Fruit fly (Drosophila melanogaster) whole organism, embryonic: ENCODE measurements around the gene aru.

ENCODE experiments used
- Antp ChIP-seq: fragments of 200-800 bp; sonication (Bioruptor generic); optimal IDR thresholded peaks from 3 replicates; lab custom pipeline; 2016; ENCODE audit warnings: missing biosample characterization, missing genetic modification characterization
- Bgb ChIP-seq: fragments of 200-800 bp; sonication (Bioruptor generic); IDR thresholded peaks from 2 replicates; pipeline ENCODE4 v1.3.6; 2022; ENCODE audit warnings: missing biosample characterization, missing genetic modification characterization; ENCODE audit not compliant: partially characterized antibody
- Blimp-1 ChIP-seq: fragments of 200-800 bp; sonication (Bioruptor generic); optimal IDR thresholded peaks from 3 replicates; lab custom pipeline; 2018; ENCODE audit warnings: missing biosample characterization, missing genetic modification characterization, mild to moderate bottlenecking, moderate library complexity, missing genetic modification reagents
- CG12104 ChIP-seq: fragments of 200-800 bp; sonication (Bioruptor generic); optimal IDR thresholded peaks from 3 replicates; lab custom pipeline; 2016; ENCODE audit warnings: missing biosample characterization, missing genetic modification characterization
- CG13123 ChIP-seq: fragments of 200-800 bp; sonication (Bioruptor generic); optimal IDR thresholded peaks from 2 replicates; lab custom pipeline; 2016; ENCODE audit warnings: missing biosample characterization, missing genetic modification characterization
- CG13287 ChIP-seq: fragments of 200-800 bp; sonication (Bioruptor generic); IDR thresholded peaks from 2 replicates; pipeline ENCODE4 v1.3.6; 2022; ENCODE audit warnings: missing biosample characterization, missing genetic modification characterization; ENCODE audit not compliant: partially characterized antibody
- CG13894 ChIP-seq: fragments of 200-800 bp; sonication (Bioruptor generic); optimal IDR thresholded peaks from 3 replicates; lab custom pipeline; 2018; ENCODE audit warnings: missing biosample characterization, mild to moderate bottlenecking, missing genetic modification characterization, moderate library complexity
- CG15073 ChIP-seq: fragments of 200-800 bp; sonication (Bioruptor generic); optimal IDR thresholded peaks from 2 replicates; lab custom pipeline; 2016; ENCODE audit warnings: missing biosample characterization, missing genetic modification characterization
- CG15269 ChIP-seq: fragments of 200-800 bp; sonication (Bioruptor generic); optimal IDR thresholded peaks from 2 replicates; lab custom pipeline; 2018; ENCODE audit warnings: missing biosample characterization, mild to moderate bottlenecking, missing genetic modification characterization, moderate library complexity
- CG1603 ChIP-seq: fragments of 200-800 bp; sonication (Bioruptor generic); optimal IDR thresholded peaks from 2 replicates; lab custom pipeline; 2019; ENCODE audit warnings: missing biosample characterization, mild to moderate bottlenecking, missing genetic modification characterization, moderate library complexity
- CG16813 ChIP-seq: fragments of 200-800 bp; sonication (Bioruptor generic); IDR thresholded peaks from 3 replicates; pipeline ENCODE4 v1.3.6; 2022; ENCODE audit warnings: missing biosample characterization, missing genetic modification characterization; ENCODE audit not compliant: partially characterized antibody
- CG17361 ChIP-seq: fragments of 200-800 bp; sonication (Bioruptor generic); IDR thresholded peaks from 3 replicates; pipeline ENCODE4 v1.3.6; 2022; ENCODE audit warnings: missing biosample characterization, missing genetic modification characterization
- CG2678 ChIP-seq: fragments of 200-800 bp; sonication (Bioruptor generic); optimal IDR thresholded peaks from 3 replicates; lab custom pipeline; 2019; ENCODE audit warnings: missing biosample characterization, mild to moderate bottlenecking, missing genetic modification characterization, moderate library complexity
- CG31441 ChIP-seq: fragments of 200-800 bp; sonication (Bioruptor generic); IDR thresholded peaks from 2 replicates; pipeline ENCODE4 v1.3.6; 2022; ENCODE audit warnings: missing biosample characterization, missing genetic modification characterization
- CG34422 ChIP-seq: fragments of 200-800 bp; sonication (Bioruptor generic); IDR thresholded peaks from 3 replicates; pipeline ENCODE4 v1.3.6; 2022; ENCODE audit warnings: missing biosample characterization, missing genetic modification characterization
- CG3726 ChIP-seq: fragments of 200-800 bp; sonication (Bioruptor generic); IDR thresholded peaks from 3 replicates; pipeline ENCODE4, ENCODE4 v1.3.6; 2022; ENCODE audit warnings: missing biosample characterization, missing genetic modification characterization
- CG8290 ChIP-seq, 3 experiments: fragments of 200-800 bp; sonication (Bioruptor generic); optimal IDR thresholded peaks; 2 replicates each; lab custom pipeline; 2016 to 2019; ENCODE audit warnings: missing biosample characterization in 3 of 3, missing genetic modification characterization in 3 of 3, mild to moderate bottlenecking in 2 of 3, moderate library complexity in 1 of 3
- CG9817 ChIP-seq: fragments of 200-800 bp; sonication (Bioruptor generic); optimal IDR thresholded peaks from 2 replicates; lab custom pipeline; 2018; ENCODE audit warnings: missing biosample characterization, mild to moderate bottlenecking, missing genetic modification characterization, moderate library complexity
- Camta ChIP-seq: fragments of 200-800 bp; sonication (Bioruptor generic); optimal IDR thresholded peaks from 2 replicates; lab custom pipeline; 2016; ENCODE audit warnings: missing biosample characterization, missing genetic modification characterization
- CoRest ChIP-seq: fragments of 200-800 bp; sonication (Bioruptor generic); optimal IDR thresholded peaks from 3 replicates; lab custom pipeline; 2018; ENCODE audit warnings: missing biosample characterization, mild to moderate bottlenecking, missing genetic modification characterization, moderate library complexity
- D19B ChIP-seq: fragments of 200-800 bp; sonication (Bioruptor generic); optimal IDR thresholded peaks from 2 replicates; lab custom pipeline; 2017; ENCODE audit warnings: missing biosample characterization, mild to moderate bottlenecking, missing genetic modification characterization
- Ets65A ChIP-seq: fragments of 200-800 bp; sonication (Bioruptor generic); peaks from one replicate; lab custom pipeline; 2016; ENCODE audit warnings: missing biosample characterization, missing genetic modification characterization
- Hand ChIP-seq: fragments of 200-800 bp; sonication (Bioruptor generic); optimal IDR thresholded peaks from 2 replicates; lab custom pipeline; 2017; ENCODE audit warnings: mild to moderate bottlenecking, missing biosample characterization, missing genetic modification reagents, missing genetic modification characterization
- Med ChIP-seq: fragments of 200-800 bp; sonication (Bioruptor generic); peaks from one replicate; lab custom pipeline; 2016; ENCODE audit warnings: missing biosample characterization, missing genetic modification characterization, mild to moderate bottlenecking, inconsistent platforms, moderate library complexity
- PHDP ChIP-seq: fragments of 200-800 bp; sonication (Bioruptor generic); optimal IDR thresholded peaks from 3 replicates; lab custom pipeline; 2018; ENCODE audit warnings: missing biosample characterization, mild to moderate bottlenecking, missing genetic modification characterization, moderate library complexity
- Ptx1 ChIP-seq: fragments of 200-800 bp; sonication (Bioruptor generic); IDR thresholded peaks from 2 replicates; pipeline ENCODE4 v1.3.6; 2022; ENCODE audit warnings: missing biosample characterization, missing genetic modification characterization
- Usf ChIP-seq: fragments of 200-800 bp; sonication (Bioruptor generic); optimal IDR thresholded peaks from 2 replicates; lab custom pipeline; 2017; ENCODE audit warnings: missing genotype, missing biosample characterization, missing genetic modification characterization
- ara ChIP-seq: fragments of 200-800 bp; sonication (Bioruptor generic); IDR thresholded peaks from 2 replicates; pipeline ENCODE4 v1.3.6; 2022; ENCODE audit warnings: missing biosample characterization, missing genetic modification characterization
- chif ChIP-seq, 2 experiments: fragments of 200-800 bp; sonication (Bioruptor generic); optimal IDR thresholded peaks; 3 replicates each; lab custom pipeline; 2016; ENCODE audit warnings: missing biosample characterization in 2 of 2, missing genetic modification characterization in 2 of 2
- cwo ChIP-seq: fragments of 200-800 bp; sonication (Bioruptor generic); optimal IDR thresholded peaks from 3 replicates; lab custom pipeline; 2017; ENCODE audit warnings: missing biosample characterization, missing genetic modification characterization, mild to moderate bottlenecking, moderate library complexity, missing genetic modification reagents
- dpn ChIP-seq, 2 experiments: fragments of 200-800 bp; sonication (Bioruptor generic); optimal IDR thresholded peaks; 3 replicates each; lab custom pipeline; 2016; ENCODE audit warnings: missing biosample characterization in 2 of 2, missing genetic modification characterization in 2 of 2
- ewg ChIP-seq: fragments of 200-800 bp; sonication (Bioruptor generic); optimal IDR thresholded peaks from 3 replicates; lab custom pipeline; 2017; ENCODE audit warnings: mild to moderate bottlenecking, missing biosample characterization, missing genetic modification reagents, missing genetic modification characterization
- ind ChIP-seq: fragments of 200-800 bp; sonication (Bioruptor generic); optimal IDR thresholded peaks from 3 replicates; lab custom pipeline; 2016; ENCODE audit warnings: missing biosample characterization, missing genetic modification characterization
- mam ChIP-seq: fragments of 200-800 bp; sonication (Bioruptor generic); optimal IDR thresholded peaks from 3 replicates; lab custom pipeline; 2016; ENCODE audit warnings: missing biosample characterization, missing genetic modification characterization
- onecut ChIP-seq: fragments of 200-800 bp; sonication (Bioruptor generic); IDR thresholded peaks from 2 replicates; pipeline ENCODE4 v1.3.6; 2022; ENCODE audit warnings: missing biosample characterization, missing genetic modification characterization
- prd ChIP-seq, 3 experiments: fragments of >200 bp in 2 of 3; fragments of 200-800 bp in 1 of 3; sonication (Bioruptor generic) in 1 of 3; optimal IDR thresholded peaks in 2 of 3; IDR thresholded peaks in 1 of 3; 2 replicates in 2 of 3; 3 replicates in 1 of 3; pipeline versions ENCODE4 v1.3.6 to Lab custom; 2017 to 2022; ENCODE audit warnings: missing biosample characterization in 1 of 3, missing genetic modification characterization in 1 of 3
- row ChIP-seq: fragments of 200-800 bp; sonication (Bioruptor generic); IDR thresholded peaks from 3 replicates; pipeline ENCODE4 v1.3.6; 2022; ENCODE audit warnings: missing biosample characterization, missing genetic modification characterization
- sc ChIP-seq, 3 experiments: fragments of >200 bp in 2 of 3; fragments of 200-800 bp in 1 of 3; sonication (Bioruptor generic) in 1 of 3; optimal IDR thresholded peaks; 2 replicates in 2 of 3; 3 replicates in 1 of 3; lab custom pipeline; 2017; ENCODE audit warnings: mild to moderate bottlenecking in 1 of 3, missing biosample characterization in 1 of 3, missing genetic modification characterization in 1 of 3, missing genetic modification reagents in 1 of 3
- sens ChIP-seq: fragments of 200-800 bp; sonication (Bioruptor generic); peaks from one replicate; lab custom pipeline; 2016; ENCODE audit warnings: missing biosample characterization, missing genetic modification characterization
- sisA ChIP-seq: fragments of 200-800 bp; sonication (Bioruptor generic); IDR thresholded peaks from 2 replicates; pipeline ENCODE4 v1.3.6; 2022; ENCODE audit warnings: missing biosample characterization, missing genetic modification characterization
- slbo ChIP-seq: fragments of 200-800 bp; sonication (Bioruptor generic); IDR thresholded peaks from 2 replicates; pipeline ENCODE4 v1.3.6; 2022; ENCODE audit warnings: missing biosample characterization, missing genetic modification characterization
- tll ChIP-seq, 2 experiments: fragments of 200-800 bp in 1 of 2; fragments of >200 bp in 1 of 2; sonication (Bioruptor generic) in 1 of 2; optimal IDR thresholded peaks; 2 replicates each; lab custom pipeline; 2017 to 2019; ENCODE audit warnings: missing biosample characterization in 2 of 2, missing genetic modification characterization in 2 of 2, mild to moderate bottlenecking in 1 of 2, moderate library complexity in 1 of 2
- ttk ChIP-seq: fragments of 200-800 bp; sonication (Bioruptor generic); IDR thresholded peaks from 2 replicates; pipeline ENCODE4 v2.1.2; 2022; ENCODE audit warnings: missing biosample characterization, missing genetic modification characterization
- wdn ChIP-seq: fragments of 200-800 bp; sonication (Bioruptor generic); IDR thresholded peaks from 2 replicates; pipeline ENCODE4 v1.3.6; 2022; ENCODE audit warnings: missing biosample characterization, missing genetic modification characterization
- zfh2 ChIP-seq: fragments of 200-800 bp; sonication (Bioruptor generic); optimal IDR thresholded peaks from 2 replicates; lab custom pipeline; 2016; ENCODE audit warnings: missing biosample characterization, missing genetic modification characterization

Gene aru

dm6 chr2L:895448-895847, 27.3 kb upstream of the aru start:
- TF ChIP-seq Med (peak; percentile 68), prd (optimal IDR thresholded peaks at IDR 0.05; lab: Kevin White, UChicago) (no peak), prd (GFP tag; IDR thresholded peaks at IDR 0.05; lab: Robert Waterston, UW) (0 out of 3 replicates have a peak, but pooled peaks have one; percentile 20), sisA (GFP tag; lab: Robert Waterston, UW) (peak; percentile 46), CG13123 (GFP tag; lab: Kevin White, UChicago) (no peak), CG8290 (GFP tag; optimal IDR thresholded peaks at IDR 0.05; lab: Kevin White, UChicago) (no peak), CG8290 (tag; optimal IDR thresholded peaks at IDR 0.05; lab: Kevin White, UChicago) (peak in 1 of 2 experiments; percentile 7), CG15073 (GFP tag; lab: Kevin White, UChicago) (no peak), CG1603 (tag; lab: Kevin White, UChicago) (peak; percentile 23), Ets65A (GFP tag; lab: Kevin White, UChicago) (peak; percentile 82)

DNA sequence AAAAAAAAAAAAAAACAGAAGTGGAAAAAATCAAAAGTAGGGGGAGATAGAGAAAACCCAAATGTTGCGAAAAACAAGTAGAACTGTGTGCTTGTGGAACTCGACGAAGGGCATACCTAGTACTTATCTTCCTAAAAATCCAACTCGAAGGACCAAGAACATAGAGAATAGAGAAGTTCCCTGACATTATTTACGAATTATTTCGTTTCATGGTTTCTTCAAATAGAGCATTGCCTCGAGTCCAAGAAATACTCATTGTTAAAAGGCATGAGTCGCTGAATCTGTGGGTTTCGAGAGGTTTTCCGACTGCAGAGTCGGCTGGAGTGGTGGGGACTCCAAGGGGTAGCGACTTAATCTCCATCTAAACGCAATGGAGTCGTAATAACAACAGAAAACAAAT, 25.0 kb upstream of the aru start:
- peak; percentile 10 for TF ChIP-seq CG2678
- peak; percentile 19; the same call in 1 of the 2 replicates for TF ChIP-seq Ptx1 (GFP tag; lab: Robert Waterston, UW)
- TF ChIP-seq CG13894 (tag; lab: Kevin White, UChicago) = peak; percentile 71
- no peak for TF ChIP-seq CG9817 (tag; lab: Kevin White, UChicago)
- TF ChIP-seq sens (GFP tag; lab: Kevin White, UChicago) = peak; percentile 60
- TF ChIP-seq CG12104 (GFP tag; lab: Kevin White, UChicago) = no peak
- TF ChIP-seq Med = peak; percentile 17
- TF ChIP-seq slbo (GFP tag; lab: Robert Waterston, UW) = peak; percentile 29; the same call in 1 of the 2 replicates
- TF ChIP-seq row (GFP tag; lab: Robert Waterston, UW) = peak; percentile 46; the same call in 2 of the 3 replicates
- no peak for TF ChIP-seq dpn (GFP tag; optimal IDR thresholded peaks at IDR 0.05; lab: Kevin White, UChicago)
- TF ChIP-seq D19B (GFP tag; lab: Kevin White, UChicago) = peak; percentile 62
- peak; percentile 3 for TF ChIP-seq Ets65A (GFP tag; lab: Kevin White, UChicago)
- TF ChIP-seq, all 482 proteins: peak for 9

DNA sequence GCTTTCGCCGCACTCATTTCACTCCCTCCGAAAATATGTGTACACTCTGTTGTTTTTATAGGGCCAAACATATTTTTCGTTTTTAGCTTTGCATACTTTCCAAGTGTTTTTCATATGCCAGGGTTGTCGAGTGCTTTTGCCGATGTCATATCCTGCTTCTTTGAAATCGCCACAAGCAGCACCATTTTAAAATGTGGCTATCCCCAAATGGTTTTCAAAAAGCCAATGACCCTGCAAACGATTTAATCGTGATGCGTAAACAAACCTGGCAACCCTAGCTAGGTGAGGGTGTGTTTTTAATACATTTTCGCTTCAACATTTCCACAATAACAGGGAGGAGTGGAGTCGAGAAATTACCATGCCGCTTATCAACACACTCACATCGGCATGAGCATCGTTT, 24.3 kb upstream of the aru start:
- no peak for TF ChIP-seq Usf
- 0 out of 2 replicates have a peak, but pooled peaks have one; percentile 34 for TF ChIP-seq ttk (GFP tag; lab: Robert Waterston, UW)
- TF ChIP-seq Hand (GFP tag; lab: Kevin White, UChicago) = no peak
- 0 out of 3 replicates have a peak, but pooled peaks have one; percentile 19 for TF ChIP-seq CG17361 (GFP tag; lab: Robert Waterston, UW)
- TF ChIP-seq Blimp-1 = peak; percentile 24
- TF ChIP-seq CG13287 (GFP tag; lab: Robert Waterston, UW) = 0 out of 2 replicates have a peak, but pooled peaks have one; percentile 16
- TF ChIP-seq CG16813 (GFP tag; lab: Robert Waterston, UW) = 0 out of 3 replicates have a peak, but pooled peaks have one; percentile 18
- peak in 1 of 2 experiments; percentile 3 for TF ChIP-seq chif (GFP tag; optimal IDR thresholded peaks at IDR 0.05; lab: Kevin White, UChicago)
- TF ChIP-seq tll (GFP tag; optimal IDR thresholded peaks at IDR 0.05; lab: Kevin White, UChicago) = no peak
- TF ChIP-seq Camta (GFP tag; lab: Kevin White, UChicago) = peak; percentile 8
- TF ChIP-seq mam = peak; percentile 24
- peak; percentile 47 for TF ChIP-seq ind
- TF ChIP-seq ara (GFP tag; lab: Robert Waterston, UW) = no peak
- peak; percentile 14 for TF ChIP-seq zfh2 (GFP tag; lab: Kevin White, UChicago)
- peak; percentile 28; the same call in 1 of the 2 replicates for TF ChIP-seq wdn (GFP tag; lab: Robert Waterston, UW)
- peak; percentile 46 for TF ChIP-seq onecut
- peak; percentile 26 for TF ChIP-seq Antp (GFP tag; lab: Kevin White, UChicago)
- 0 out of 2 replicates have a peak, but pooled peaks have one; percentile 24 for TF ChIP-seq CG31441 (GFP tag; lab: Robert Waterston, UW)
- TF ChIP-seq CG15073 (GFP tag; lab: Kevin White, UChicago) = no peak
- peak; percentile 48 for TF ChIP-seq CG15269 (tag; lab: Kevin White, UChicago)
- no peak for TF ChIP-seq sc (optimal IDR thresholded peaks at IDR 0.05; lab: Kevin White, UChicago)
- no peak for TF ChIP-seq sc (GFP tag; optimal IDR thresholded peaks at IDR 0.05; lab: Kevin White, UChicago)
- no peak for TF ChIP-seq ewg (GFP tag; lab: Kevin White, UChicago)
- TF ChIP-seq CoRest (tag; lab: Kevin White, UChicago) = peak; percentile 38
- no peak for TF ChIP-seq Bgb (GFP tag; lab: Robert Waterston, UW)
- TF ChIP-seq CG3726 (GFP tag; lab: Robert Waterston, UW) = no peak
- TF ChIP-seq CG34422 (GFP tag; lab: Robert Waterston, UW) = 0 out of 3 replicates have a peak, but pooled peaks have one; percentile 17
- peak; percentile 25 for TF ChIP-seq cwo (GFP tag; lab: Kevin White, UChicago)
- TF ChIP-seq PHDP (tag; lab: Kevin White, UChicago) = peak; percentile 30
